Worm (Caenorhabditis elegans) whole organism, dauer: ENCODE data around the gene str-207.

Source experiments
- unc-62 ChIP-seq: sonication (generic microtip); optimal IDR thresholded peaks from 2 replicates; lab custom pipeline; 2017; ENCODE audit warnings: missing biosample characterization, missing genetic modification reagents, missing genetic modification characterization

Gene str-207

ce11 chrV:4974677-4975076, 23.1 kb downstream of the str-207 start, which contains the start of gene srsx-10:
srsx-10 (minus strand) TSS chrV:4974777.
- TF ChIP-seq unc-62 (GFP tag; lab: Kevin White, UChicago), result no peak

ce11 chrV:4975140-4975539, 23.6 kb downstream of the str-207 start, which contains the start of gene F26G5.1:
F26G5.1 (plus strand) TSS chrV:4975478.
- TF ChIP-seq unc-62 (GFP tag; lab: Kevin White, UChicago), result no peak

- TF ChIP-seq unc-62 (GFP tag; lab: Kevin White, UChicago), result no peak
Observed at ce11 chrV:4977539-4977938, 26.0 kb downstream of the str-207 start.

ce11 chrV:4979060-4979459, 27.5 kb downstream of the str-207 start, which contains the start of gene srsx-11:
srsx-11 (minus strand) TSS chrV:4979160.
- no peak for TF ChIP-seq unc-62 (GFP tag; lab: Kevin White, UChicago)

- TF ChIP-seq unc-62 (GFP tag; lab: Kevin White, UChicago), result no peak
Observed at ce11 chrV:4980094-4980493, 28.6 kb downstream of the str-207 start.

ce11 chrV:4980873-4981272, 29.3 kb downstream of the str-207 start, which contains the start of gene srsx-12:
srsx-12 (minus strand) TSS chrV:4980973.
- no peak for TF ChIP-seq unc-62 (GFP tag; lab: Kevin White, UChicago)

ce11 chrV:4983091-4983490, 31.6 kb downstream of the str-207 start, which contains the start of gene srsx-13:
srsx-13 (minus strand) TSS chrV:4983191.
- no peak for TF ChIP-seq unc-62 (GFP tag; lab: Kevin White, UChicago)

ce11 chrV:4987097-4987496, 35.6 kb downstream of the str-207 start, which contains the start of gene ncx-8:
ncx-8 (minus strand) TSS chrV:4987197.
- no peak for TF ChIP-seq unc-62 (GFP tag; lab: Kevin White, UChicago)

- no peak for TF ChIP-seq unc-62 (GFP tag; lab: Kevin White, UChicago)
Observed at ce11 chrV:4995155-4995554, 43.6 kb downstream of the str-207 start, which contains the start of gene ncx-9. ncx-9 (minus strand) TSS chrV:4995255.

- no peak for TF ChIP-seq unc-62 (GFP tag; lab: Kevin White, UChicago)
Observed at ce11 chrV:5000406-5000805, 48.9 kb downstream of the str-207 start, which contains the start of gene ugt-7. ugt-7 (minus strand) TSS chrV:5000566.

ce11 chrV:5001386-5001785, 49.9 kb downstream of the str-207 start, which contains the start of gene srr-8:
srr-8 (plus strand) TSS chrV:5001686.
- no peak for TF ChIP-seq unc-62 (GFP tag; lab: Kevin White, UChicago)
